Worm (Caenorhabditis elegans): ENCODE results near the gene tag-322.

Gene tag-322

DNA sequence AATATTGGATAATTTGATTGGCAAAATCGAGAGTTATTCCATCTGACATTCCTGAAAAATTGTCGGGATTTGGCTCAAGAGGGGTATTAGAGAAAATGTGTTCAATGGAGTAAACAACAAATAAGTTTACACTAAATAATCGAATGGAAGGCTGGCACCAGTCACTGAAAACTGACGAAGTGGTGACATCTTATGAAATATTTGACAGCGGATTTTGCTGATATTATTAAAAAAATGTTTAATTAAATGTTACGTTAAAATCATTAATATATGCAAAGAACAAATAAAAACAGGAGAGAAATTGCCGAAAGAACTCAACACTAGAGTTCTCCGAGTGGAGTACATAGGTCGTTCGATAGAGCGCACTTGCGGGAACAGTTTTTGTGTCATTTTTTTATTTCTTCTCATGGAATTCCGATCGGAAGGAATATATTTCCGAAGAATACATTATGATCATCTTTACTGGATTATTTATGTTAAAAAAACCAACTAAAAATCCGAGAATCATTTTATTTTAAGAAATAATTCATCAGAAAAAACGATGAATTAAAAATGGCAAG, at the start of gene tag-322:
Gene tag-322, minus strand, starts transcription at position 51 of the 560 bp plus-strand sequence.
- TF ChIP-seq unc-55 (GFP tag; optimal IDR thresholded peaks at IDR 0.05): peak; percentile 1
- no peak for TF ChIP-seq F13H6.1 (tag; optimal IDR thresholded peaks at IDR 0.05)
- no peak for TF ChIP-seq nhr-232 (tag; optimal IDR thresholded peaks at IDR 0.05)
- no peak for TF ChIP-seq elt-2 (tag; optimal IDR thresholded peaks at IDR 0.05)
- no peak for TF ChIP-seq mec-3 (tag; optimal IDR thresholded peaks at IDR 0.05; ENCODE audit: borderline replicate concordance)
- TF ChIP-seq rnt-1 (tag; optimal IDR thresholded peaks at IDR 0.05): no peak
- peak; percentile 31 for TF ChIP-seq nfya-1 (tag; optimal IDR thresholded peaks at IDR 0.05)

DNA sequence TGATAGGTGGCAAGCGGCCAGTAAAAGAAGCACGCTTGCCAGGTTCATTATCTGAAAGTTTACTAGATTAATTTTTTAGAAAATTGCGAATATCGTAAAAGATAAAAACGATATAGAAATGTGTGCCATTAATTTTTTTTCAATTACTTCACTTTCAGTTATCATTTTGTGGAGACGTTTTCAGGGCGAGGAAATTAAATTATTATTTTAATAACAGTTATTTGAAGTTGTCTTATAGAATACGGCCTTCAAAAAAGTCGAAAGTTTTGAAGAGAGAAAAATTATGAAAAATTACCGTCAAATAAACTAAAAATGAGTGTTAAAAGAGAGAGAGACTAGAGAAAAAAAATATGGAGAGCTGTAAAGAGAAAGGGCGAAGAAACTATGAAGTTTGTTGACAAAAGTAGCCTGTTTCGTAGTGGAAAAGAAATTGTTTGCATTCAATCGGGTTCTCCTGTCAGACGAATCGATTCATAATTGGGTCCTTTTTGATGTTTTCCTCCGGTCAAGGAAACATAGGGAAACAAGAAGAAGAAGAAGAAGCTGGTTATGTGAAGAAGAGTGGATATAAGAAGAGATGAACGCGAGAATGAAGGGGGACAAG, 49.4 kb upstream of the tag-322 start, which contains the start of gene erp-44.2:
Gene erp-44.2, minus strand, starts transcription at position 51 of the 604 bp plus-strand sequence.
- TF ChIP-seq T23F11.4 (GFP tag; optimal IDR thresholded peaks at IDR 0.05) (no peak), pqm-1 (tag; optimal IDR thresholded peaks at IDR 0.05) (no peak), ceh-9 (tag; optimal IDR thresholded peaks at IDR 0.05) (no peak), che-1 (tag; optimal IDR thresholded peaks at IDR 0.05) (no peak), nfya-1 (tag; optimal IDR thresholded peaks at IDR 0.05) (no peak), hlh-15 (tag; optimal IDR thresholded peaks at IDR 0.05) (no peak), ceh-6 (GFP tag; optimal IDR thresholded peaks at IDR 0.05) (no peak), ceh-19 (GFP tag; optimal IDR thresholded peaks at IDR 0.05) (no peak), ceh-14 (tag; optimal IDR thresholded peaks at IDR 0.05) (no peak), ceh-34 (tag; optimal IDR thresholded peaks at IDR 0.05) (no peak)

DNA sequence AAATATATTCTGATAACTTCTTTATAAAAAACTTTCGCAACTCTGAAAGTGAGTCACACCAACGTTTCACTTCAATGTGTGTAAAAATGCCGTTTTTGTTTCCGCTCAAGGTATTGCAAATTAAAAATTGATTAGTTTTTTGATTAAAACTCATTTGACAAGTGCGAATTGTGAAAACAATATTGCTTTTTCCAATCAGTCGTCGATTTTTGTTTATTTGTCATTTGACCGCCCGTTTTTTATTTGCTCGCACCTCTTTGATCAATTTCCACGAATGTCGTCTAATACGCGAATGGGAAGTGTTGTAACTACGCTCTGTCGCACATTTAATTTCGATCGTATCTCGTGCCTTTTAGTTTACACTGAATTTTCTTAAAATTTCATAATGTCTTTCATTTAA, 44.8 kb upstream of the tag-322 start, which contains the start of gene mvb-12:
Gene mvb-12, plus strand, starts transcription at position 375 of the 400 bp plus-strand sequence.
- TF ChIP-seq ets-4 (tag; optimal IDR thresholded peaks at IDR 0.05) (no peak), sox-2 (GFP tag; IDR thresholded peaks at IDR 0.05) (no peak), unc-55 (GFP tag; optimal IDR thresholded peaks at IDR 0.05) (no peak), ceh-18 (tag; optimal IDR thresholded peaks at IDR 0.05) (no peak), ceh-14 (tag; optimal IDR thresholded peaks at IDR 0.05) (peak; percentile 40), ceh-24 (tag; optimal IDR thresholded peaks at IDR 0.05) (no peak), pqm-1 (tag; optimal IDR thresholded peaks at IDR 0.05) (no peak), hlh-13 (GFP tag; optimal IDR thresholded peaks at IDR 0.05) (no peak), hlh-6 (tag; optimal IDR thresholded peaks at IDR 0.05) (no peak), K09A11.1 (tag; optimal IDR thresholded peaks at IDR 0.05; ENCODE audit: insufficient read depth) (no peak), hlh-30 (tag; optimal IDR thresholded peaks at IDR 0.05; ENCODE audit: insufficient read depth) (peak; percentile 29), rnt-1 (tag; optimal IDR thresholded peaks at IDR 0.05) (no peak), unc-3 (GFP tag; conservative IDR thresholded peaks at IDR 0.05) (no peak), unc-3 (tag; optimal IDR thresholded peaks at IDR 0.05) (no peak), Y22D7AL.16 (tag; optimal IDR thresholded peaks at IDR 0.05) (no peak), fkh-10 (GFP tag; optimal IDR thresholded peaks at IDR 0.05) (no peak), ttx-3 (tag; optimal IDR thresholded peaks at IDR 0.05) (no peak), pax-1 (tag; optimal IDR thresholded peaks at IDR 0.05) (no peak)

DNA sequence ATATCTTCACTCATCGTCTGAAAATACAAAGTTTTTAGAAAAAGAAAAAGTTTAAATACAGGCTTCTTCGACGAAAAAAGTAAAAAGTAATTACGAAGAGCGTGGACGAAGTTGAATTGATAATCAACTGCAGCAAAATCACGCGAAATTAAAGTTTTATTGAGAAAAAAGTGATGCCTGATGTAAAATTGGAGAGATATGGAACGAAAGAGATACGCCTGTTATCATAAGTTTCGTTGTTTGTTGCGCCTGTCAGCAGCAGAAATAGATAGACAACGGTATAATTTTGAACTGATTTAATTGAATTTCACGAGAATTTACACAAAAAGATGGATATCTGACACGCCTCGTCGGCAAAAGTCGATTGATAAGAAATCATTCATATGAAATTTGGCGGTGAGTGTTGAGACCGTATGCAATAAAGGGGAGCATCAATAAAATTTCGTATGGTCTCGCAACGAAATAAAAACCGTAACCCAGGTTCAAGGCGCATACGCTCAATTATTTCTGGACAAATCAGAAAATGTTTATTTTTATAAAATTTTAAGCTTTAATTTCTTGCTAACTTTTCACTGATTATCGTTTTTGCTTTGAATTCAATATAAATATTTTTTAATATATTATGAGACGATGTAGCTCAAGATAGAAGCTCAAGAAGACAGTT, 44.1 kb upstream of the tag-322 start, which contains the start of gene C06A6.4:
Gene C06A6.4, minus strand, starts transcription at position 24 of the 664 bp plus-strand sequence.
- TF ChIP-seq ceh-2 (tag; optimal IDR thresholded peaks at IDR 0.05) (no peak), elt-2 (tag; optimal IDR thresholded peaks at IDR 0.05) (peak; percentile 2)

DNA sequence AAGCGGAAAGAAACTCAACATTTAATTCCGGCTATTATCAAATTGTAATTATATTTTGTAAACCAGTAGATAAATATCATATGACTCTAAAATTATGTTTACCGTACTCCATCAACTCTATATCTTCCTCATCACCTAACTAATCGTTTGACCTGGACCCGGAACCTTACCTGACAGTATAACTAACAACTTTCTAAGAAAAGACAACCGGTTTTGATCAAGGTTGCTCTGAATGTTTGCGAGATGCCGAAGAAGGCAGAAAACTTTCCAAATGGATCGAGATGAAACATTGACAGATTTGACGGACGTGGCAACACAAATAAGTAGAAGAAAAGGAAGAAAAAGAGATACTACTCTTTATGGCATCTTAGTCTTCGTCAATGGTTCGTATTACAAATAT, 39.3 kb upstream of the tag-322 start:
- TF ChIP-seq unc-42 (tag; optimal IDR thresholded peaks at IDR 0.05) (no peak), hlh-6 (tag; optimal IDR thresholded peaks at IDR 0.05) (no peak), ceh-19 (GFP tag; optimal IDR thresholded peaks at IDR 0.05) (no peak), ztf-16 (tag; optimal IDR thresholded peaks at IDR 0.05) (no peak)

Data from whole organism, late embryonic.